Worm (Caenorhabditis elegans) whole organism, early embryonic: ENCODE measurements around the gene srxa-14.
A peak's percentile ranks its signal among the peaks of the same experiment; 100 is the strongest.

Experiments
- ama-1 ChIP-seq: fragments of 150-350 bp; optimal IDR thresholded peaks from 2 replicates; lab custom pipeline; 2014
- ceh-13 ChIP-seq: fragments of 200-800 bp; sonication (Bioruptor generic); optimal IDR thresholded peaks from 2 replicates; lab custom pipeline; 2018; ENCODE audit warnings: mild to moderate bottlenecking, missing genetic modification characterization, missing compliant biosample characterization
- ets-7 ChIP-seq: sonication (generic microtip); optimal IDR thresholded peaks from 2 replicates; lab custom pipeline; 2016; ENCODE audit warnings: missing genotype, missing genetic modification characterization, missing compliant biosample characterization
- pes-1 ChIP-seq: fragments of 200-800 bp; sonication (Bioruptor generic); IDR thresholded peaks from 2 replicates; pipeline ENCODE4 v1.3.6; 2022; ENCODE audit warnings: missing genetic modification reagents, missing genetic modification characterization, missing compliant biosample characterization
- scrt-1 ChIP-seq: fragments of 200-800 bp; sonication (Bioruptor generic); IDR thresholded peaks from 2 replicates; pipeline ENCODE4 v1.3.6; 2022; ENCODE audit warnings: missing genetic modification characterization, missing compliant biosample characterization
- sea-1 ChIP-seq: fragments of 200-800 bp; sonication (Bioruptor generic); conservative IDR thresholded peaks from 2 replicates; pipeline ENCODE4 v1.3.6; 2022; ENCODE audit warnings: missing genetic modification characterization, missing compliant biosample characterization

ce11 chrV:20604606-20605155 lies 34.7 kb upstream of the srxa-14 start, which contains the start of gene ttr-57:
- TF ChIP-seq scrt-1 (GFP tag; lab: Robert Waterston, UW) (no peak), ama-1 (lab: Kevin White, UChicago) (no peak), pes-1 (GFP tag; lab: Robert Waterston, UW) (peak; percentile 36; the same call in 1 of the 2 replicates), sea-1 (no peak), ets-7 (tag; lab: Kevin White, UChicago) (no peak), ceh-13 (GFP tag; lab: Kevin White, UChicago) (no peak)
